Worm (Caenorhabditis elegans) whole organism, L4 larva: Measurements from ENCODE around the gene csa-1.

ENCODE experiments used
- jun-1 ChIP-seq: fragments of 150-350 bp; optimal IDR thresholded peaks from 2 replicates; lab custom pipeline; 2014; ENCODE audit warnings: missing biosample characterization, missing genetic modification reagents, missing genetic modification characterization
- vab-7 ChIP-seq: fragments of 200-800 bp; sonication (Bioruptor generic); IDR thresholded peaks from 2 replicates; pipeline ENCODE4 v1.3.6; 2022; ENCODE audit warnings: missing genetic modification reagents, missing genetic modification characterization, missing compliant biosample characterization

DNA sequence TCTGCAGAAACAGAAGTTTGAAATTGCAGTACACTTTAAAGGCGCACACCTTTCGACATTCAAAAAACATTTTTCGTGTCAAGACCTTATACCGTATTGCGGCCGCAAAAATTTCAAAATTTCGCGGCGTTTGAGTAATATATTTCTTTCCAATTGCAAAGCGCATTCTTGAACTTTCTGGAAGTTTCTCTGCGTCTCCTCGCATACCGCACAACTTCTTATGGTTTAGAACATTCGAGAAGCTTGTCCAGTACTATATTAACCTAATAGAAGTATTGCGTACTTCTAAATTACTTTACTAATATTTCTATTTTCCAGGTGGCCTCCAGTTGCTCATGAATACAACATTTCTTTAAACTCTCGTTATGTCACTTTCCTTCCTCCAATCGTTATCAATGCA, 17.1 kb upstream of the csa-1 start:
- TF ChIP-seq jun-1 (tag; lab: Kevin White, UChicago) (no peak), vab-7 (no peak)
